Fruit fly (Drosophila melanogaster): ENCODE measurements around the gene Etfb.

The Etfb gene

DNA sequence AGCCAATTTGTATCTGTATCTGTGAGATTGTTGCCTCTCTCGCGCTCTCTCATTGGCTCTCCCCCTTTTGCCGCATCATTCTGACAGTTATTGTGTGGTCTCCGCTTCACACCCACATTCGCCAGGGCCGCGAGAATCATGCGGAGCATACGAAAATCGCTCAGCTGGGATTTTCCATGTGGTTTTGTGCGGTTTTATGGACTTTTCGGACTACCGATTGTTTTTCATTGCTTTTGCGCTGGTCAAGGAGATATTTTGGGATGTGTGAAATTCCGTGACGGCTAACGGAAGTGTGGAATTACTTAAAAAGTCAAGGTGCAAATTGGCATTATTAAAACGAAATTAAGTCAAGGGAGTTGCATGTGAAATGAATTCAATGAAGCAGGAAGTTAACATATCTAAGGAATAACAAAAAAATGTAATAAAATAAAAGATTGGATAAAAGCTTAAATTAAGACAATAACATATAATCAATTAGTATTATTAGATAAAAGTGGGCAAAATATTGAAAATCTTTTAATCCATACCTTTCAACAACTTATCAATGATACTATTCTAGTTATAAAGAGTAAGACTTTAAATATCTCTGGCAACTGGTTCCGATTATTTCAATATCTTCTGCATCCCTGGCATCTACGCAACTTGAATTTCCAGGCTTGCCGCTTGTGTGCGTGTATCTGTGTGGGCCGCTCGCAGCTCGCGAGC, 30.5 kb downstream of the Etfb start:
- no peak for TF ChIP-seq Lpt (GFP tag; optimal IDR thresholded peaks at IDR 0.05)
- TF ChIP-seq Eip75B (GFP tag; optimal IDR thresholded peaks at IDR 0.05) = peak; percentile 18
- TF ChIP-seq Sox14 (GFP tag; optimal IDR thresholded peaks at IDR 0.05) = no peak
- TF ChIP-seq CG16779 (tag; optimal IDR thresholded peaks at IDR 0.05) = no peak
- no peak for TF ChIP-seq dsx (GFP tag; optimal IDR thresholded peaks at IDR 0.05; ENCODE audit: poor library complexity, severe bottlenecking)
- TF ChIP-seq CG6854 (GFP tag; optimal IDR thresholded peaks at IDR 0.05) = no peak
- TF ChIP-seq CG6163 (GFP tag; IDR thresholded peaks at IDR 0.05) = peak; percentile 74
- no peak for TF ChIP-seq Gug (GFP tag; IDR thresholded peaks at IDR 0.05)
- no peak for TF ChIP-seq CG9139 (GFP tag; optimal IDR thresholded peaks at IDR 0.05)
- peak; percentile 69 for TF ChIP-seq achi (GFP tag; optimal IDR thresholded peaks at IDR 0.05)
- peak; percentile 42 for TF ChIP-seq cyc (GFP tag; optimal IDR thresholded peaks at IDR 0.05)
- TF ChIP-seq Eip93F (GFP tag; optimal IDR thresholded peaks at IDR 0.05) = no peak
- TF ChIP-seq Sox15 (GFP tag; optimal IDR thresholded peaks at IDR 0.05) = no peak
- no peak for TF ChIP-seq CG1621 (tag; optimal IDR thresholded peaks at IDR 0.05)
- no peak for TF ChIP-seq net (GFP tag; optimal IDR thresholded peaks at IDR 0.05)
- TF ChIP-seq Hr4 (GFP tag; optimal IDR thresholded peaks at IDR 0.05) = no peak
- peak; percentile 28 for TF ChIP-seq CG11902 (GFP tag; optimal IDR thresholded peaks at IDR 0.05)
- TF ChIP-seq fd85E (GFP tag; optimal IDR thresholded peaks at IDR 0.05) = no peak
- peak; percentile 93 for TF ChIP-seq Eip78C (GFP tag)
- TF ChIP-seq CG15336 (GFP tag; IDR thresholded peaks at IDR 0.05) = no peak
- peak; percentile 10 for TF ChIP-seq Ets21C (GFP tag; optimal IDR thresholded peaks at IDR 0.05)
- peak; percentile 30 for TF ChIP-seq CG34406 (GFP tag; optimal IDR thresholded peaks at IDR 0.05)
- no peak for TF ChIP-seq ss (GFP tag; optimal IDR thresholded peaks at IDR 0.05)
- TF ChIP-seq lz (GFP tag; optimal IDR thresholded peaks at IDR 0.05) = peak; percentile 61
- TF ChIP-seq CG10631 (GFP tag; optimal IDR thresholded peaks at IDR 0.05) = peak; percentile 65
- TF ChIP-seq CG8119 (GFP tag; IDR thresholded peaks at IDR 0.05) = no peak
- TF ChIP-seq CG6792 (GFP tag; optimal IDR thresholded peaks at IDR 0.05) = peak; percentile 30
- TF ChIP-seq Hr38 (GFP tag; optimal IDR thresholded peaks at IDR 0.05) = no peak
- peak; percentile 16 for TF ChIP-seq Blimp-1 (GFP tag; optimal IDR thresholded peaks at IDR 0.05)
- TF ChIP-seq dac (GFP tag; optimal IDR thresholded peaks at IDR 0.05) = no peak
- TF ChIP-seq CG11762 (GFP tag; optimal IDR thresholded peaks at IDR 0.05; ENCODE audit: insufficient read depth) = no peak
- TF ChIP-seq fd59A (GFP tag; optimal IDR thresholded peaks at IDR 0.05) = peak; percentile 20
- TF ChIP-seq CG3919 (GFP tag; optimal IDR thresholded peaks at IDR 0.05) = peak; percentile 24
- peak; percentile 23 for TF ChIP-seq CG6276 (GFP tag; optimal IDR thresholded peaks at IDR 0.05)
- TF ChIP-seq OdsH (GFP tag; optimal IDR thresholded peaks at IDR 0.05) = peak; percentile 27
- TF ChIP-seq svp (GFP tag) = peak; percentile 71
- TF ChIP-seq CG4318 (GFP tag; optimal IDR thresholded peaks at IDR 0.05) = peak; percentile 48
- no peak for TF ChIP-seq CG7368 (GFP tag; optimal IDR thresholded peaks at IDR 0.05)
- TF ChIP-seq CG3032 (tag; optimal IDR thresholded peaks at IDR 0.05) = peak; percentile 52
- no peak for TF ChIP-seq CG8319 (GFP tag; optimal IDR thresholded peaks at IDR 0.05)
- no peak for TF ChIP-seq acj6 (GFP tag; optimal IDR thresholded peaks at IDR 0.05)
- TF ChIP-seq fkh (GFP tag; optimal IDR thresholded peaks at IDR 0.05) = no peak
- no peak for TF ChIP-seq vri (GFP tag; optimal IDR thresholded peaks at IDR 0.05)
- peak; percentile 36 for TF ChIP-seq Smox (GFP tag; optimal IDR thresholded peaks at IDR 0.05)
- TF ChIP-seq CG31627 (GFP tag; optimal IDR thresholded peaks at IDR 0.05) = peak; percentile 40
- no peak; the same call in 2 of the 3 replicates for TF ChIP-seq eg (GFP tag; IDR thresholded peaks at IDR 0.05)
- TF ChIP-seq CG11294 (GFP tag; IDR thresholded peaks at IDR 0.05) = no peak
- TF ChIP-seq topi (GFP tag; optimal IDR thresholded peaks at IDR 0.05) = peak; percentile 52
- no peak for TF ChIP-seq CG8632 (GFP tag; optimal IDR thresholded peaks at IDR 0.05)
- peak; percentile 16 for TF ChIP-seq Ets96B (tag; optimal IDR thresholded peaks at IDR 0.05)
- TF ChIP-seq Hr39 (GFP tag; optimal IDR thresholded peaks at IDR 0.05) = peak; percentile 12
- TF ChIP-seq Sox102F (GFP tag; optimal IDR thresholded peaks at IDR 0.05) = no peak
